Worm (Caenorhabditis elegans) whole organism, young adult: ENCODE results near the gene Y59C2A.2.
A peak's percentile ranks its signal among the peaks of the same experiment; 100 is the strongest.
"Not testable (repeated sequence)": the region's sequence is repeated elsewhere in the genome, so short reads cannot be mapped to it uniquely, and the experiment has no call there.

Experiments
- C06A6.2 ChIP-seq: fragments of 200-800 bp; sonication (Bioruptor generic); conservative IDR thresholded peaks from 2 replicates; pipeline ENCODE4 v1.3.6; 2022; ENCODE audit warnings: missing genetic modification characterization, missing compliant biosample characterization
- F49E8.2 ChIP-seq: sonication (generic microtip); optimal IDR thresholded peaks from 3 replicates; lab custom pipeline; 2017; ENCODE audit warnings: missing genetic modification characterization, mild to moderate bottlenecking, missing compliant biosample characterization, antibody characterized with exemption, moderate library complexity; ENCODE audit not compliant: insufficient read depth
- K11D2.4 ChIP-seq: fragments of 200-800 bp; sonication (Bioruptor generic); IDR thresholded peaks from 2 replicates; pipeline ENCODE4 v1.3.6; 2022; ENCODE audit warnings: missing genetic modification reagents, missing genetic modification characterization, missing compliant biosample characterization
- T26A5.8 ChIP-seq: sonication (generic microtip); optimal IDR thresholded peaks from 2 replicates; lab custom pipeline; 2016; ENCODE audit warnings: missing genetic modification characterization, missing compliant biosample characterization
- Y53G8AR.9 ChIP-seq: fragments of 200-800 bp; sonication (Bioruptor generic); conservative IDR thresholded peaks from 2 replicates; pipeline ENCODE4 v1.3.6; 2022; ENCODE audit warnings: missing genetic modification reagents, missing genetic modification characterization, missing compliant biosample characterization
- Y56A3A.18 ChIP-seq: fragments of 200-800 bp; sonication (Bioruptor generic); IDR thresholded peaks from 2 replicates; pipeline ENCODE4 v1.3.6; 2022; ENCODE audit warnings: missing genetic modification reagents, missing genetic modification characterization, missing compliant biosample characterization
- aptf-3 ChIP-seq: fragments of 200-800 bp; sonication (Bioruptor generic); IDR thresholded peaks from 2 replicates; pipeline ENCODE4 v1.3.6; 2022; ENCODE audit warnings: missing genetic modification characterization, missing compliant biosample characterization
- bed-2 ChIP-seq: fragments of 200-800 bp; sonication (Bioruptor generic); IDR thresholded peaks from 2 replicates; pipeline ENCODE4 v1.3.6; 2022; ENCODE audit warnings: missing genetic modification reagents, missing genetic modification characterization, missing compliant biosample characterization
- ceh-79 ChIP-seq: sonication (generic microtip); optimal IDR thresholded peaks from 2 replicates; lab custom pipeline; 2017; ENCODE audit warnings: mild to moderate bottlenecking, missing genetic modification characterization, missing compliant biosample characterization
- ceh-91 ChIP-seq: fragments of 200-800 bp; sonication (Bioruptor generic); IDR thresholded peaks from 2 replicates; pipeline ENCODE4 v1.3.6; 2022; ENCODE audit warnings: missing genetic modification reagents, missing genetic modification characterization, missing compliant biosample characterization
- egl-18 ChIP-seq: fragments of 200-800 bp; sonication (Bioruptor generic); IDR thresholded peaks from 2 replicates; pipeline ENCODE4 v1.3.6; 2022; ENCODE audit warnings: missing genetic modification reagents, missing genetic modification characterization, missing compliant biosample characterization
- egrh-3 ChIP-seq: fragments of 200-800 bp; sonication (Bioruptor generic); IDR thresholded peaks from 2 replicates; pipeline ENCODE4 v1.3.6; 2022; ENCODE audit warnings: missing genetic modification reagents, missing genetic modification characterization, missing compliant biosample characterization
- fkh-3 ChIP-seq: sonication (generic microtip); optimal IDR thresholded peaks from 2 replicates; lab custom pipeline; 2016; ENCODE audit warnings: mild to moderate bottlenecking, missing genetic modification characterization, missing compliant biosample characterization
- him-1 ChIP-seq: sonication (generic microtip); optimal IDR thresholded peaks from 2 replicates; lab custom pipeline; 2016; ENCODE audit warnings: missing genotype, missing genetic modification reagents, missing genetic modification characterization, missing compliant biosample characterization
- hsf-1 ChIP-seq: fragments of 200-800 bp; sonication (Bioruptor generic); IDR thresholded peaks from 2 replicates; pipeline ENCODE4 v1.3.6; 2022; ENCODE audit warnings: missing genetic modification reagents, missing genetic modification characterization, missing compliant biosample characterization
- lsy-27 ChIP-seq: sonication (generic microtip); optimal IDR thresholded peaks from 2 replicates; lab custom pipeline; 2017; ENCODE audit warnings: missing genetic modification characterization, mild to moderate bottlenecking, missing compliant biosample characterization, antibody characterized with exemption, missing genotype, borderline replicate concordance; ENCODE audit not compliant: insufficient read depth
- madf-10 ChIP-seq: sonication (generic microtip); optimal IDR thresholded peaks from 2 replicates; lab custom pipeline; 2016; ENCODE audit warnings: mild to moderate bottlenecking, missing genetic modification characterization, missing compliant biosample characterization
- madf-3 ChIP-seq: fragments of 200-800 bp; sonication (Bioruptor generic); IDR thresholded peaks from 2 replicates; pipeline ENCODE4 v1.3.6; 2022; ENCODE audit warnings: missing genetic modification reagents, missing genetic modification characterization, missing compliant biosample characterization
- madf-8 ChIP-seq: fragments of 200-800 bp; sonication (Bioruptor generic); conservative IDR thresholded peaks from 2 replicates; pipeline ENCODE4 v1.3.6; 2022; ENCODE audit warnings: missing genetic modification reagents, missing genetic modification characterization, missing compliant biosample characterization
- nhr-80 ChIP-seq: sonication (generic microtip); optimal IDR thresholded peaks from 2 replicates; lab custom pipeline; 2016; ENCODE audit warnings: missing genetic modification characterization, missing compliant biosample characterization
- nhr-90 ChIP-seq: sonication (generic microtip); optimal IDR thresholded peaks from 2 replicates; lab custom pipeline; 2016; ENCODE audit warnings: missing genotype, mild to moderate bottlenecking, missing genetic modification characterization, missing compliant biosample characterization
- pbrm-1 ChIP-seq: fragments of 200-800 bp; sonication (Bioruptor generic); IDR thresholded peaks from 2 replicates; pipeline ENCODE4 v1.3.6; 2022; ENCODE audit warnings: missing genetic modification reagents, missing genetic modification characterization, missing compliant biosample characterization
- pha-4 ChIP-seq: fragments of 150-350 bp; sonication (generic microtip); optimal IDR thresholded peaks from 2 replicates; lab custom pipeline; 2014; ENCODE audit warnings: missing biosample characterization, missing genetic modification reagents, missing genetic modification characterization
- snpc-1.3 ChIP-seq: sonication (generic microtip); optimal IDR thresholded peaks from 2 replicates; lab custom pipeline; 2017; ENCODE audit warnings: missing genetic modification characterization, mild to moderate bottlenecking, missing compliant biosample characterization, antibody characterized with exemption, moderate library complexity, missing genotype, missing genetic modification reagents; ENCODE audit not compliant: insufficient read depth
- sptf-2 ChIP-seq: fragments of 200-800 bp; sonication (Bioruptor generic); optimal IDR thresholded peaks from 2 replicates; lab custom pipeline; 2018; ENCODE audit warnings: mild to moderate bottlenecking, missing genetic modification characterization, missing compliant biosample characterization
- tbx-9 ChIP-seq: sonication (generic microtip); optimal IDR thresholded peaks from 2 replicates; lab custom pipeline; 2016; ENCODE audit warnings: borderline replicate concordance, missing genetic modification characterization, inconsistent platforms, missing compliant biosample characterization
- ztf-25 ChIP-seq: fragments of 200-800 bp; sonication (Bioruptor generic); IDR thresholded peaks from 2 replicates; pipeline ENCODE4 v1.3.6; 2022; ENCODE audit warnings: missing genetic modification reagents, missing genetic modification characterization, missing compliant biosample characterization

Y59C2A.2 gene

DNA sequence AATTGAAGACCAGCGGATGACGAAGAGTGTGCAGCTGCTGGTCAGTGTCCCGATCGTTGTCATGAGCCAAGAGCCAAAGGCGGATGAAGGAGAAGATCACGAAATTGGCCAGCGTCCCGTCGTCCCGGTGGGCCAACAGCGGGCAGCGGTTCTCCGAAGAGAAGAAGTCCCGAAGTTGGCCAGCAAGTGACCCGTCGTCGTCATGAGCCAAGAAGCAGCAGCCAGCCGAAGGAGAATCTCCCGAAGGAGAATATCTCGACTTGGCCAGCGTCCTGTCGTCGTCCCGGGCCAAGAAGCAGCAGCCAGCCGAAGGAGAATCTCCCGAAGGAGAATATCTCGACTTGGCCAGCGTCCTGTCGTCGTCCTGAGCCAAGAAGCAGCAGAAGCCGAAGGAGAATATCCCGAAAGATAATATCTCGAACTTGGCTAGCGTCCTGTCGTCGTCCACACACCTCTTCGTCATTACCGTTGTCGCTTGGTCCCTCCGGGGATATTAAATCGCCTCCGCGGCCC is 40.5 kb downstream of the Y59C2A.2 start, which contains the start of gene C33C12.11:
C33C12.11 (minus strand) TSS at position 463 of the 513 bp plus-strand sequence.
- peak; percentile 59; the same call in 1 of the 2 replicates for TF ChIP-seq egrh-3 (GFP tag; lab: Robert Waterston, UW)
- TF ChIP-seq, all 124 proteins: peak for 1; not testable (repeated sequence) for 123

- TF ChIP-seq fkh-3 (tag; lab: Kevin White, UChicago); lsy-27 (tag; lab: Kevin White, UChicago); C06A6.2: not testable (repeated sequence)
These were observed 50.2 kb downstream of the Y59C2A.2 start, which contains the start of gene math-18 for ce11 chrII:2153708-2154107. TSS of gene math-18 (plus strand) at chrII:2154008.

DNA sequence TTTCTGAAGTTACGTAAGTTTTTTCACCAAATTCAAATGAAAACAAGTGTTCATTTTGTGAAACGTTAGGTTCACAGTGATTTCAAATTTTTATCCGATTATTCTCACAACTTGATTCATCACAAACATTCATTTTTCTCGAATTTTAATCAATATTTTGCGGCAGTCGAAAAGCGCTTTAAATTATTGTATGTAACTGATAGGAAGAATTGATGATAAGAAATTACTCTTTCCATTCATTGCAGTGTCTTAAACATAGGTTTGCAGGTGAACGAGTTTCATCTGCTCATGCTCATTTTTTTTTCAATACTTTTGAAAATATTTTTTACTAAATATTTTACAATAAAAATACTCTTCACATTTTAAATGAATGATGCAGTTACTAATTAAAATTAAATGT is 51.5 kb downstream of the Y59C2A.2 start:
- TF ChIP-seq nhr-80 (tag; lab: Kevin White, UChicago) (peak; percentile 5), Y56A3A.18 (GFP tag; lab: Robert Waterston, UW) (no peak)

DNA sequence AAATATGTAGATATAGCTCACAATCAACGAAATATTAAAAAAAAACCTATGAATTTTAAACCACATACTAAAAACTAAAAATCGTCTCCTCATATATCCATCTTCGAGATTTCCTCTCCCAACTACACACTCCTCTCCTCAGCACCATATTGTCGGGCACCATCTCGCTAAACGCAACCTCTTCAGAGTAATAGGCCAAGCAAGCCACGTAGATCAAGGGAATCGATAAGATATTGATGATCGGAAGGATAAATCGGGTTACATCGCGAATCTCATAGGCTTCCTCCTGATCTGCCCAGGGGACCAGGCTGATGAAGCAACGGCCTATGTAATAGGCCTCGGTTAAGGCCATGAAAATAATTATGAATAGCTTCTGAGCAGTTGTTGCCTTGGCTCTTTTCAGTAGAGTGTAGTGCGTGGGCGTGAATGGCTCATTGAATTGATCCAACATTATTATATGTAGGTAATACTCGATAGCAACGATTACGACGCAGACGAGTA is 53.4 kb downstream of the Y59C2A.2 start, which contains the start of the genes C40A11.7 and C40A11.8:
C40A11.7 (minus strand) TSS at position 101 of the 501 bp plus-strand sequence.
C40A11.8 (minus strand) TSS at position 451 of the 501 bp plus-strand sequence.
- TF ChIP-seq ceh-79 (tag; lab: Kevin White, UChicago) (no peak), pha-4 (tag; lab: Kevin White, UChicago) (no peak), madf-10 (no peak), tbx-9 (tag; lab: Kevin White, UChicago) (no peak), hsf-1 (GFP tag; lab: Robert Waterston, UW) (no peak), sptf-2 (GFP tag; lab: Kevin White, UChicago) (no peak), aptf-3 (no peak), nhr-90 (tag; lab: Kevin White, UChicago) (no peak), K11D2.4 (GFP tag; lab: Robert Waterston, UW) (no peak), egl-18 (GFP tag; lab: Robert Waterston, UW) (no peak), madf-8 (no peak), ceh-91 (GFP tag; lab: Robert Waterston, UW) (no peak), ztf-25 (GFP tag; lab: Robert Waterston, UW) (no peak), madf-3 (no peak), Y53G8AR.9 (GFP tag; lab: Robert Waterston, UW) (no peak), F49E8.2 (no peak), bed-2 (GFP tag; lab: Robert Waterston, UW) (no peak), him-1 (tag; lab: Kevin White, UChicago) (no peak), pbrm-1 (GFP tag; lab: Robert Waterston, UW) (no peak)

DNA sequence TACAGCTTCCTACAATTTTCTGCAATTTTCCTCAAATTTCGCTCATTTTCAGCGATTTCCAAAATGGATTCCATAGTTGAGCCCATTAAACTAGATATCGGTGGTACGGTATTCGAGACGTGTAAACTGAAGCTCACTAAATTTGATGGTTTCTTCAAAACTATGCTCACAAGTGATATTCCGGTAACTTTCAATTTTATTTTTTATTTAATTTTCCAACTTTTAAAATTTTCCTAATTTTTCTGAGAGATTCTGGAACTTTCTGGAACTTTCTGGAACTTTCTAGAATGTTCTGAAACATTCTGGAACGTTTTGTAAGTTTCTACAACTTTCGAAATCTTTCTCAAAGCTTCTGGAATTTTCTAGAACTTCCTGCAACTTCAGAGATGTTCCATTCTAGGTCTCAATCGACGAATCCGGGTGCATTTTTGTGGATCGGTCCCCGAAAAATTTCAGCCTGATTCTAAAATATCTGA is 57.0 kb downstream of the Y59C2A.2 start, which contains the start of gene C40A11.2:
C40A11.2 (plus strand) TSS at position 51 of the 476 bp plus-strand sequence.
- peak; percentile 90 for TF ChIP-seq hsf-1 (GFP tag; lab: Robert Waterston, UW)
- no peak for TF ChIP-seq snpc-1.3
- TF ChIP-seq, all 124 proteins: peak for 1

ce11 chrII:2145566-2145965 is 58.4 kb downstream of the Y59C2A.2 start, which contains the start of gene C40A11.6:
TSS of gene C40A11.6 (minus strand) at chrII:2145666.
- no peak for TF ChIP-seq T26A5.8 (tag; lab: Kevin White, UChicago)
